Worm (Caenorhabditis elegans) whole organism, young adult: ENCODE data around the gene ccar-1.

Experiments used
- Y53G8AR.9 ChIP-seq: fragments of 200-800 bp; sonication (Bioruptor generic); conservative IDR thresholded peaks from 2 replicates; pipeline ENCODE4 v1.3.6; 2022; ENCODE audit warnings: missing genetic modification reagents, missing genetic modification characterization, missing compliant biosample characterization
- attf-5 ChIP-seq: fragments of 200-800 bp; sonication (Bioruptor generic); optimal IDR thresholded peaks from 2 replicates; lab custom pipeline; 2018; ENCODE audit warnings: mild to moderate bottlenecking, missing genetic modification characterization, missing compliant biosample characterization
- bed-2 ChIP-seq: fragments of 200-800 bp; sonication (Bioruptor generic); IDR thresholded peaks from 2 replicates; pipeline ENCODE4 v1.3.6; 2022; ENCODE audit warnings: missing genetic modification reagents, missing genetic modification characterization, missing compliant biosample characterization
- ceh-100 ChIP-seq: fragments of 200-800 bp; sonication (Bioruptor generic); IDR thresholded peaks from 2 replicates; pipeline ENCODE4 v1.3.6; 2022; ENCODE audit warnings: missing genetic modification reagents, missing genetic modification characterization, missing compliant biosample characterization
- chd-7 ChIP-seq: sonication (generic microtip); optimal IDR thresholded peaks from 2 replicates; lab custom pipeline; 2016; ENCODE audit warnings: mild to moderate bottlenecking, missing genetic modification characterization, moderate library complexity, missing compliant biosample characterization
- efl-1 ChIP-seq: fragments of 150-350 bp; optimal IDR thresholded peaks from 2 replicates; lab custom pipeline; 2014; ENCODE audit warnings: missing biosample characterization, missing genetic modification reagents, missing genetic modification characterization
- egl-18 ChIP-seq: fragments of 200-800 bp; sonication (Bioruptor generic); IDR thresholded peaks from 2 replicates; pipeline ENCODE4 v1.3.6; 2022; ENCODE audit warnings: missing genetic modification reagents, missing genetic modification characterization, missing compliant biosample characterization
- hmg-1.2 ChIP-seq: fragments of 200-800 bp; sonication (Bioruptor generic); IDR thresholded peaks from 2 replicates; pipeline ENCODE4 v1.3.6; 2022; ENCODE audit warnings: missing genetic modification reagents, missing genetic modification characterization, missing compliant biosample characterization
- madf-6 ChIP-seq: fragments of 200-800 bp; sonication (Bioruptor generic); IDR thresholded peaks from 2 replicates; pipeline ENCODE4 v1.3.6; 2022; ENCODE audit warnings: missing genetic modification reagents, missing genetic modification characterization, missing compliant biosample characterization
- mes-4 ChIP-seq: sonication (generic microtip); optimal IDR thresholded peaks from 2 replicates; lab custom pipeline; 2016; ENCODE audit warnings: missing genotype, missing genetic modification characterization, missing compliant biosample characterization
- nfya-1 ChIP-seq: sonication (generic microtip); optimal IDR thresholded peaks from 2 replicates; lab custom pipeline; 2017; ENCODE audit warnings: antibody characterized with exemption, missing compliant biosample characterization, missing genetic modification characterization, borderline replicate concordance; ENCODE audit not compliant: insufficient read depth
- nhr-90 ChIP-seq: sonication (generic microtip); optimal IDR thresholded peaks from 2 replicates; lab custom pipeline; 2016; ENCODE audit warnings: missing genotype, mild to moderate bottlenecking, missing genetic modification characterization, missing compliant biosample characterization
- pha-4 ChIP-seq: fragments of 150-350 bp; sonication (generic microtip); optimal IDR thresholded peaks from 2 replicates; lab custom pipeline; 2014; ENCODE audit warnings: missing biosample characterization, missing genetic modification reagents, missing genetic modification characterization
- tbx-9 ChIP-seq: sonication (generic microtip); optimal IDR thresholded peaks from 2 replicates; lab custom pipeline; 2016; ENCODE audit warnings: borderline replicate concordance, missing genetic modification characterization, inconsistent platforms, missing compliant biosample characterization

- TF ChIP-seq bed-2 (GFP tag; lab: Robert Waterston, UW) (no peak), Y53G8AR.9 (GFP tag; lab: Robert Waterston, UW) (no peak), hmg-1.2 (GFP tag; lab: Robert Waterston, UW) (no peak), chd-7 (tag; lab: Kevin White, UChicago) (no peak), nhr-90 (no peak), nfya-1 (tag; lab: Kevin White, UChicago) (no peak), efl-1 (no peak), mes-4 (tag; lab: Kevin White, UChicago) (no peak), pha-4 (tag; lab: Kevin White, UChicago) (no peak), madf-6 (GFP tag; lab: Robert Waterston, UW) (no peak), ceh-100 (GFP tag; lab: Robert Waterston, UW) (no peak), tbx-9 (tag; lab: Kevin White, UChicago) (no peak), egl-18 (GFP tag; lab: Robert Waterston, UW) (no peak), attf-5 (GFP tag; lab: Kevin White, UChicago) (no peak)
Measured at ce11 chrIV:14072011-14072649, 782 bp downstream of the ccar-1 start.
